Worm (Caenorhabditis elegans): ENCODE measurements around the gene Y56A3A.22.
A peak's percentile ranks its signal among the peaks of the same experiment; 100 is the strongest.

Y56A3A.22 gene

ce11 chrIII:11960080-11960479, 38.6 kb downstream of the Y56A3A.22 start, which contains the start of gene top-3:
Gene top-3, minus strand, starts transcription at chrIII:11960180.
- TF ChIP-seq hmg-11 (tag; optimal IDR thresholded peaks at IDR 0.05) = no peak
- no peak for TF ChIP-seq mdl-1 (tag; optimal IDR thresholded peaks at IDR 0.05)
- no peak for TF ChIP-seq nhr-11 (tag; optimal IDR thresholded peaks at IDR 0.05)
- no peak for TF ChIP-seq daf-12 (tag; optimal IDR thresholded peaks at IDR 0.05)
- no peak for TF ChIP-seq nhr-43 (tag; optimal IDR thresholded peaks at IDR 0.05; ENCODE audit: poor library complexity, severe bottlenecking)
- no peak for TF ChIP-seq jun-1 (tag; optimal IDR thresholded peaks at IDR 0.05)
- TF ChIP-seq nhr-23 (tag; optimal IDR thresholded peaks at IDR 0.05) = no peak
- no peak for TF ChIP-seq egl-27 (tag; optimal IDR thresholded peaks at IDR 0.05)
- no peak for TF ChIP-seq ceh-28 (tag; optimal IDR thresholded peaks at IDR 0.05)
- no peak for TF ChIP-seq eor-1 (tag; optimal IDR thresholded peaks at IDR 0.05)
- no peak for TF ChIP-seq mml-1 (tag; optimal IDR thresholded peaks at IDR 0.05)

ce11 chrIII:11967049-11967448, 45.6 kb downstream of the Y56A3A.22 start:
- peak; percentile 4 for TF ChIP-seq snpc-4 (tag; optimal IDR thresholded peaks at IDR 0.05)

- TF ChIP-seq R02D3.7 (tag; optimal IDR thresholded peaks at IDR 0.05) (no peak), hmg-11 (tag; optimal IDR thresholded peaks at IDR 0.05) (peak; percentile 46), ceh-28 (tag; optimal IDR thresholded peaks at IDR 0.05) (peak; percentile 61), ZK546.5 (tag; optimal IDR thresholded peaks at IDR 0.05) (no peak)
Measured at ce11 chrIII:11971342-11971741, 49.9 kb downstream of the Y56A3A.22 start, which contains the start of gene Y56A3A.28. Gene Y56A3A.28, minus strand, starts transcription at chrIII:11971374.

Data from whole organism, L3 larva.